Worm (Caenorhabditis elegans): ENCODE measurements around the gene Y54G11A.3.

- TF ChIP-seq ama-1 (optimal IDR thresholded peaks at IDR 0.05), result no peak
- no peak for TF ChIP-seq nhr-23 (tag; optimal IDR thresholded peaks at IDR 0.05)
- TF ChIP-seq lsy-2 (tag; optimal IDR thresholded peaks at IDR 0.05), result no peak
- no peak for TF ChIP-seq zag-1 (tag; optimal IDR thresholded peaks at IDR 0.05)
- no peak for TF ChIP-seq nhr-237 (tag; optimal IDR thresholded peaks at IDR 0.05)
- TF ChIP-seq R02D3.7 (tag; optimal IDR thresholded peaks at IDR 0.05), result no peak
- TF ChIP-seq aly-2 (tag; optimal IDR thresholded peaks at IDR 0.05), result no peak
These were observed at the start of gene Y54G11A.3 for ce11 chrII:14276409-14276808.
